Worm (Caenorhabditis elegans) whole organism, L2 larva: Measurements from ENCODE around the gene Y37D8A.2.

Experiments used
- ama-1 ChIP-seq: fragments of 150-350 bp; optimal IDR thresholded peaks from 2 replicates; lab custom pipeline; 2018; ENCODE audit warnings: inconsistent platforms
- nhr-6 ChIP-seq: fragments of 150-350 bp; optimal IDR thresholded peaks from 2 replicates; lab custom pipeline; 2014; ENCODE audit warnings: missing biosample characterization, missing genetic modification characterization
- sma-9 ChIP-seq, 2 experiments: fragments of 150-350 bp in 1 of 2; sonication (generic microtip) in 1 of 2; optimal IDR thresholded peaks; 2 replicates each; lab custom pipeline; 2014 to 2016; ENCODE audit warnings: missing genetic modification characterization in 2 of 2, mild to moderate bottlenecking in 1 of 2, missing biosample characterization in 1 of 2, missing compliant biosample characterization in 1 of 2, missing genetic modification reagents in 1 of 2, moderate library complexity in 1 of 2
- unc-62 ChIP-seq: fragments of 150-350 bp; optimal IDR thresholded peaks from 2 replicates; lab custom pipeline; 2014; ENCODE audit warnings: missing biosample characterization, missing genetic modification reagents, missing genetic modification characterization

- TF ChIP-seq unc-62 (GFP tag; lab: Kevin White, UChicago), result no peak
- no peak for TF ChIP-seq nhr-6 (tag; lab: Kevin White, UChicago)
- no peak for TF ChIP-seq sma-9 (GFP tag; optimal IDR thresholded peaks at IDR 0.05; lab: Kevin White, UChicago)
- TF ChIP-seq sma-9 (tag; optimal IDR thresholded peaks at IDR 0.05; lab: Kevin White, UChicago), result no peak
- no peak for TF ChIP-seq ama-1 (lab: Kevin White, UChicago)
These were observed 6.8 kb upstream of the Y37D8A.2 start, which contains the start of gene BE10.4 for ce11 chrIII:12813193-12813592.
